Worm (Caenorhabditis elegans): ENCODE results near the gene klc-2.

- TF ChIP-seq snpc-4 (GFP tag; optimal IDR thresholded peaks at IDR 0.05), result peak; percentile 8
- TF ChIP-seq snpc-4 (tag; optimal IDR thresholded peaks at IDR 0.05), result peak; percentile 61 to 73 (median 66)
- TF ChIP-seq ama-1 (optimal IDR thresholded peaks at IDR 0.05), result no peak
- TF ChIP-seq ama-1 (GFP tag; optimal IDR thresholded peaks at IDR 0.05), result no peak
- TF ChIP-seq F49E8.2 (tag; optimal IDR thresholded peaks at IDR 0.05; ENCODE audit: insufficient read depth), result no peak
- no peak for TF ChIP-seq ztf-28 (GFP tag; IDR thresholded peaks at IDR 0.05)
- no peak for TF ChIP-seq egl-18 (GFP tag; IDR thresholded peaks at IDR 0.05)
- TF ChIP-seq hmg-1.2 (GFP tag; IDR thresholded peaks at IDR 0.05), result 0 out of 2 replicates have a peak, but pooled peaks have one; percentile 20
- no peak for TF ChIP-seq lsy-27 (tag; optimal IDR thresholded peaks at IDR 0.05; ENCODE audit: borderline replicate concordance, insufficient read depth)
- no peak for TF ChIP-seq egl-44 (GFP tag; IDR thresholded peaks at IDR 0.05)
- TF ChIP-seq hrde-1 (tag; optimal IDR thresholded peaks at IDR 0.05; ENCODE audit: borderline replicate concordance), result no peak
- no peak for TF ChIP-seq lag-1 (GFP tag; IDR thresholded peaks at IDR 0.05)
- TF ChIP-seq F57C9.4 (tag; optimal IDR thresholded peaks at IDR 0.05), result no peak
- TF ChIP-seq ztf-26 (tag; optimal IDR thresholded peaks at IDR 0.05), result no peak
- no peak for TF ChIP-seq sea-2 (GFP tag; IDR thresholded peaks at IDR 0.05)
These were observed 15.3 kb upstream of the klc-2 start, which contains the start of gene zhit-1 for ce11 chrV:5596391-5597030.
